Worm (Caenorhabditis elegans): Measurements from ENCODE around the gene idpb-4.

idpb-4 gene

ce11 chrII:8751042-8751441 is 13.7 kb upstream of the idpb-4 start:
- TF ChIP-seq pqm-1 (tag; optimal IDR thresholded peaks at IDR 0.05) = no peak
- no peak for TF ChIP-seq mdl-1 (tag; optimal IDR thresholded peaks at IDR 0.05)
- TF ChIP-seq nhr-28 (tag; optimal IDR thresholded peaks at IDR 0.05) = no peak
- no peak for TF ChIP-seq snpc-4 (tag; optimal IDR thresholded peaks at IDR 0.05)
- no peak for TF ChIP-seq nfya-1 (tag; optimal IDR thresholded peaks at IDR 0.05; ENCODE audit: insufficient read depth)
- no peak for TF ChIP-seq lin-39 (tag; optimal IDR thresholded peaks at IDR 0.05)
- no peak for TF ChIP-seq nhr-76 (tag; optimal IDR thresholded peaks at IDR 0.05)
- no peak for TF ChIP-seq R02D3.7 (tag; optimal IDR thresholded peaks at IDR 0.05)
- TF ChIP-seq elt-1 (tag; optimal IDR thresholded peaks at IDR 0.05) = no peak
- TF ChIP-seq egl-27 (tag; optimal IDR thresholded peaks at IDR 0.05) = no peak
- peak in 1 of 3 experiments; percentile 54 for TF ChIP-seq elt-3 (tag; optimal IDR thresholded peaks at IDR 0.05)
- TF ChIP-seq ceh-16 (tag; optimal IDR thresholded peaks at IDR 0.05) = no peak
- TF ChIP-seq zag-1 (tag; optimal IDR thresholded peaks at IDR 0.05) = no peak
- TF ChIP-seq hmg-11 (tag; optimal IDR thresholded peaks at IDR 0.05) = no peak
- peak; percentile 97 for TF ChIP-seq nhr-23 (tag; optimal IDR thresholded peaks at IDR 0.05)
- peak; percentile 81 for TF ChIP-seq nhr-25 (tag; optimal IDR thresholded peaks at IDR 0.05)
- TF ChIP-seq ztf-11 (tag; optimal IDR thresholded peaks at IDR 0.05) = no peak
- peak; percentile 66 for TF ChIP-seq nhr-43 (tag; optimal IDR thresholded peaks at IDR 0.05; ENCODE audit: poor library complexity, severe bottlenecking)
- peak; percentile 38 for TF ChIP-seq fos-1 (tag; optimal IDR thresholded peaks at IDR 0.05)

ce11 chrII:8750056-8750455 is 12.7 kb upstream of the idpb-4 start:
- TF ChIP-seq elt-1 (tag; optimal IDR thresholded peaks at IDR 0.05) = peak; percentile 79
- TF ChIP-seq nhr-23 (tag; optimal IDR thresholded peaks at IDR 0.05) = peak; percentile 13
- TF ChIP-seq egl-27 (tag; optimal IDR thresholded peaks at IDR 0.05) = no peak

- TF ChIP-seq egl-27 (tag; optimal IDR thresholded peaks at IDR 0.05) (no peak), nhr-23 (tag; optimal IDR thresholded peaks at IDR 0.05) (peak; percentile 35), lin-39 (tag; optimal IDR thresholded peaks at IDR 0.05) (no peak), nhr-43 (tag; optimal IDR thresholded peaks at IDR 0.05; ENCODE audit: poor library complexity, severe bottlenecking) (peak; percentile 24), nhr-25 (tag; optimal IDR thresholded peaks at IDR 0.05) (peak; percentile 34), nhr-77 (tag; optimal IDR thresholded peaks at IDR 0.05) (no peak), fkh-2 (tag; optimal IDR thresholded peaks at IDR 0.05) (no peak)
Measured at ce11 chrII:8749084-8749483, 11.7 kb upstream of the idpb-4 start.

- no peak for TF ChIP-seq skn-1 (tag; optimal IDR thresholded peaks at IDR 0.05)
- no peak for TF ChIP-seq eor-1 (tag; optimal IDR thresholded peaks at IDR 0.05)
- TF ChIP-seq daf-12 (tag; optimal IDR thresholded peaks at IDR 0.05) = no peak
- TF ChIP-seq nhr-67 (tag; optimal IDR thresholded peaks at IDR 0.05) = no peak
- TF ChIP-seq nhr-12 (tag; optimal IDR thresholded peaks at IDR 0.05) = no peak
- no peak for TF ChIP-seq unc-39 (tag; optimal IDR thresholded peaks at IDR 0.05)
- no peak for TF ChIP-seq hmg-11 (tag; optimal IDR thresholded peaks at IDR 0.05)
- TF ChIP-seq sea-2 (GFP tag; optimal IDR thresholded peaks at IDR 0.05) = no peak
- TF ChIP-seq tbx-2 (tag; optimal IDR thresholded peaks at IDR 0.05) = no peak
- no peak for TF ChIP-seq nhr-28 (tag; optimal IDR thresholded peaks at IDR 0.05)
- no peak for TF ChIP-seq aly-2 (tag; optimal IDR thresholded peaks at IDR 0.05)
- TF ChIP-seq ceh-28 (tag; optimal IDR thresholded peaks at IDR 0.05) = no peak
- no peak for TF ChIP-seq pqm-1 (tag; optimal IDR thresholded peaks at IDR 0.05)
- no peak for TF ChIP-seq elt-1 (tag; optimal IDR thresholded peaks at IDR 0.05)
- TF ChIP-seq nhr-25 (tag; optimal IDR thresholded peaks at IDR 0.05) = no peak
- no peak for TF ChIP-seq ceh-9 (tag; optimal IDR thresholded peaks at IDR 0.05)
- no peak for TF ChIP-seq pha-4 (tag; optimal IDR thresholded peaks at IDR 0.05)
- TF ChIP-seq ztf-4 (tag; optimal IDR thresholded peaks at IDR 0.05) = no peak
- no peak for TF ChIP-seq nhr-43 (tag; optimal IDR thresholded peaks at IDR 0.05; ENCODE audit: poor library complexity, severe bottlenecking)
- no peak for TF ChIP-seq nhr-11 (tag; optimal IDR thresholded peaks at IDR 0.05)
Measured at ce11 chrII:8748638-8749037, 11.3 kb upstream of the idpb-4 start.

ce11 chrII:8747939-8748352 is 10.6 kb upstream of the idpb-4 start:
- TF ChIP-seq lsy-12 (tag; optimal IDR thresholded peaks at IDR 0.05) (no peak), aly-2 (tag; optimal IDR thresholded peaks at IDR 0.05) (no peak), fkh-10 (GFP tag; optimal IDR thresholded peaks at IDR 0.05) (no peak), pqm-1 (tag; optimal IDR thresholded peaks at IDR 0.05) (peak; percentile 73), ceh-9 (tag; optimal IDR thresholded peaks at IDR 0.05) (no peak), snpc-4 (tag; optimal IDR thresholded peaks at IDR 0.05) (no peak), elt-2 (tag; optimal IDR thresholded peaks at IDR 0.05) (peak; percentile 19), jun-1 (tag; optimal IDR thresholded peaks at IDR 0.05) (no peak), mml-1 (tag; optimal IDR thresholded peaks at IDR 0.05) (no peak), ceh-82 (tag; optimal IDR thresholded peaks at IDR 0.05) (no peak), elt-1 (tag; optimal IDR thresholded peaks at IDR 0.05) (no peak), nhr-237 (tag; optimal IDR thresholded peaks at IDR 0.05) (no peak), lin-15B (tag; optimal IDR thresholded peaks at IDR 0.05) (no peak), mdl-1 (tag; optimal IDR thresholded peaks at IDR 0.05) (no peak), pha-4 (tag; optimal IDR thresholded peaks at IDR 0.05) (peak; percentile 57), nhr-23 (tag; optimal IDR thresholded peaks at IDR 0.05) (no peak)

All from whole organism, L3 larva.